Worm (Caenorhabditis elegans) whole organism, L4 larva: Measurements from ENCODE around the gene C50F4.1.

Source experiments
- T26A8.4 ChIP-seq: fragments of 200-800 bp; sonication (Bioruptor generic); IDR thresholded peaks from 2 replicates; pipeline ENCODE4 v1.3.6; 2022; ENCODE audit warnings: missing genetic modification characterization, missing compliant biosample characterization
- Y5F2A.4 ChIP-seq: fragments of 200-800 bp; sonication (Bioruptor generic); optimal IDR thresholded peaks from 2 replicates; lab custom pipeline; 2018; ENCODE audit warnings: mild to moderate bottlenecking, missing genetic modification characterization, missing compliant biosample characterization
- dpl-1 ChIP-seq: fragments of 150-350 bp; optimal IDR thresholded peaks from 2 replicates; lab custom pipeline; 2014; ENCODE audit warnings: missing biosample characterization, missing genetic modification reagents, missing genetic modification characterization
- lin-13 ChIP-seq: fragments of 150-350 bp; optimal IDR thresholded peaks from 2 replicates; lab custom pipeline; 2014; ENCODE audit warnings: missing biosample characterization, missing genetic modification reagents, missing genetic modification characterization
- lsy-2 ChIP-seq, 2 experiments: fragments of 150-350 bp in 1 of 2; sonication (generic microtip) in 1 of 2; optimal IDR thresholded peaks; 2 replicates each; lab custom pipeline; 2014 to 2017; ENCODE audit warnings: missing biosample characterization in 2 of 2, missing genetic modification characterization in 2 of 2
- nhr-237 ChIP-seq: sonication (generic microtip); optimal IDR thresholded peaks from 2 replicates; lab custom pipeline; 2017; ENCODE audit warnings: missing biosample characterization, missing genetic modification characterization
- pqm-1 ChIP-seq: sonication (generic microtip); optimal IDR thresholded peaks from 2 replicates; lab custom pipeline; 2017; ENCODE audit warnings: missing biosample characterization, missing genetic modification characterization
- unc-130 ChIP-seq: sonication (generic microtip); optimal IDR thresholded peaks from 2 replicates; lab custom pipeline; 2016; ENCODE audit warnings: missing genetic modification reagents, missing genetic modification characterization, missing compliant biosample characterization
- zag-1 ChIP-seq: fragments of 150-350 bp; optimal IDR thresholded peaks from 2 replicates; lab custom pipeline; 2014; ENCODE audit warnings: missing biosample characterization, missing genetic modification characterization
- ztf-11 ChIP-seq: fragments of 150-350 bp; optimal IDR thresholded peaks from 2 replicates; lab custom pipeline; 2014; ENCODE audit warnings: missing biosample characterization, missing genetic modification characterization

DNA sequence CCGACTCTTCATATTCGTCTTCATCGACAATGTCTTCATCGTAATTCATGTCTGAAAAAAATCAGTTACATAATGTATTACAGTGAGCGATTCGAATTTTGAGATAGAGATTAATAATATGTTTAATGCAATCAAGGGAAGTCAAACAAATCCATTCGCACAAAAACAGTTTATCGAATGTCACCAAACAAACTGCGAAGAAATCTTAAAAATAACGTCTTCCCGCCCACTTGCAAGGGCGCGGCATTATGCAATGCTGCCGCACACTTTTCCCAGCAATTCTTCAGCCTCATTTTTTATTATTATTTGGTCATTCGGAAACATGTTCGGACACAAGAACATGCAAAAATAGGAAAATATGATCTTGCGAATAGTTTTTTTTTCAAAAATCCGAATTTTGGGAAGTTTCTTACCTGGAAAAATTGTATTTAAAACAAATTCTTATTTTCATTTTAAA, 17.6 kb downstream of the C50F4.1 start, which contains the start of gene mdf-1:
- TF ChIP-seq Y5F2A.4 (GFP tag; lab: Kevin White, UChicago): no peak
- TF ChIP-seq unc-130 (GFP tag; lab: Kevin White, UChicago): no peak
- TF ChIP-seq pqm-1 (tag; lab: Kevin White, UChicago): no peak
- TF ChIP-seq ztf-11: no peak
- TF ChIP-seq dpl-1: peak; percentile 91
- peak; percentile 21 to 86 for TF ChIP-seq lsy-2 (tag; optimal IDR thresholded peaks at IDR 0.05; lab: Kevin White, UChicago)
- TF ChIP-seq zag-1 (tag; lab: Kevin White, UChicago): no peak
- no peak for TF ChIP-seq nhr-237
- peak; percentile 54 for TF ChIP-seq lin-13
- TF ChIP-seq T26A8.4 (GFP tag; lab: Robert Waterston, UW): peak; percentile 60; the same call in 1 of the 2 replicates
